Fruit fly (Drosophila melanogaster): ENCODE measurements around the gene CG31528.

The CG31528 gene

DNA sequence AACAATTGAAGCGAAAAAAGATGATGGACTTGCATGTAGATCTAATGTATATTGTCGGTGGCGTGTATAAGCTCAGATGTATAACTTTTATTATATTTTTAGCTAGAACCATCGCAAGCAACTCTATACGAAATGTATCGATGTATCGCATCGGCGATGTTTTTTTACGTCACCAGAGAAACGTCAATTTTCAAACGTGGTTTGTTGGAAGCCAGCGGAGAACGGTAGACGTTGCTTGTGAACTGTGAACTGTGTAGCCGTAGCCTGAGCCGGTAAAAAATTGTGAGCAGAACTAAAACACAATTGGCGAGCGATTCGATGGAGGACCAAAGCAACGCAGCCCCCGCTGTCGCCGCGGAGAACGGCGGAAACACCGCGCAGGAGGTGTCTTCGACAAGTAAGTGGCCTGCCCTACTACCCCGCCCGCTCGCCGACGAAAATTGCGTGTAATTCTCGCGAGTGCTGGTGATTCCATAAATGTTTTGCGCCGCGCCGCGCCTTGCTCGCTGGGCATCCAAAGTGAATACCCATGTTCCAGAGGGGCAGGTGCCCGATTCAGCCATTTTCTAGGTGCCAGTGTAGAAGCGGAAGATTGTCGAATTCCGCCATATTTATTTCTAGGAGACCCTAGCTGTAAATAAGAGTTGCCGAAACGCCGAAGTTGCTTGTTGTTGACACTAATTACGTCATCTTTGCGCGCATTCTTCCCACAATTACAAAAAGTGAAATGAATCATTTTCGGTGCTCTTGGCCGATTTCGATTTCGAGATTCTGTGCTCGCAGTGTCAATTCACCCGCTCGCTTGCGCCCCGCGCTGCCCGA is 13.1 kb upstream of the CG31528 start, which contains the start of gene lost (continued):
- peak; percentile 100 for TF ChIP-seq Bgb (GFP tag; IDR thresholded peaks at IDR 0.05; ENCODE audit: partially characterized antibody)
- TF ChIP-seq phol (tag; optimal IDR thresholded peaks at IDR 0.05), result peak; percentile 86
- no peak for TF ChIP-seq CG4360 (GFP tag; IDR thresholded peaks at IDR 0.05)
- TF ChIP-seq Bdp1 (GFP tag; optimal IDR thresholded peaks at IDR 0.05), result no peak
- TF ChIP-seq Hand (GFP tag; optimal IDR thresholded peaks at IDR 0.05), result no peak
- peak; percentile 4 for TF ChIP-seq CG15479 (GFP tag; optimal IDR thresholded peaks at IDR 0.05)
- peak; percentile 65 for TF ChIP-seq CG11723 (GFP tag; optimal IDR thresholded peaks at IDR 0.05)
- no peak for TF ChIP-seq Asciz (GFP tag; optimal IDR thresholded peaks at IDR 0.05)
- TF ChIP-seq Eip74EF (GFP tag; optimal IDR thresholded peaks at IDR 0.05), result no peak
- TF ChIP-seq tio (GFP tag; optimal IDR thresholded peaks at IDR 0.05), result no peak
- peak; percentile 27 for TF ChIP-seq CG10979 (tag; optimal IDR thresholded peaks at IDR 0.05)
- no peak for TF ChIP-seq fru (optimal IDR thresholded peaks at IDR 0.05)
- no peak for TF ChIP-seq CG12299 (tag; optimal IDR thresholded peaks at IDR 0.05)
- TF ChIP-seq unc-4 (GFP tag; IDR thresholded peaks at IDR 0.05; ENCODE audit: partially characterized antibody), result peak; percentile 97
- TF ChIP-seq zfh1 (GFP tag; IDR thresholded peaks at IDR 0.05), result 0 out of 3 replicates have a peak, but pooled peaks have one; percentile 29
- TF ChIP-seq CG13123 (GFP tag; optimal IDR thresholded peaks at IDR 0.05), result no peak
- no peak for TF ChIP-seq prd (optimal IDR thresholded peaks at IDR 0.05)
- no peak for TF ChIP-seq prd (GFP tag; IDR thresholded peaks at IDR 0.05)
- no peak for TF ChIP-seq CG6854 (GFP tag; optimal IDR thresholded peaks at IDR 0.05)
- peak; percentile 10 for TF ChIP-seq CG10543 (GFP tag; optimal IDR thresholded peaks at IDR 0.05)
- peak; percentile 16 for TF ChIP-seq D19B (GFP tag; optimal IDR thresholded peaks at IDR 0.05)
- no peak for TF ChIP-seq ab (GFP tag; optimal IDR thresholded peaks at IDR 0.05)
- no peak for TF ChIP-seq fd96Cb (tag; optimal IDR thresholded peaks at IDR 0.05)
- no peak for TF ChIP-seq dmrt99B (tag; optimal IDR thresholded peaks at IDR 0.05)
- no peak for TF ChIP-seq CG17912 (GFP tag; optimal IDR thresholded peaks at IDR 0.05)
- no peak for TF ChIP-seq CG2678 (tag; optimal IDR thresholded peaks at IDR 0.05)
- TF ChIP-seq CG11696 (GFP tag; IDR thresholded peaks at IDR 0.05), result no peak
- TF ChIP-seq ato (GFP tag; IDR thresholded peaks at IDR 0.05; ENCODE audit: partially characterized antibody), result peak; percentile 96
- TF ChIP-seq HHEX (GFP tag; optimal IDR thresholded peaks at IDR 0.05), result no peak
- TF ChIP-seq CG5245 (GFP tag; optimal IDR thresholded peaks at IDR 0.05), result no peak
- 0 out of 3 replicates have a peak, but pooled peaks have one; percentile 8 for TF ChIP-seq sr (GFP tag; IDR thresholded peaks at IDR 0.05)
- TF ChIP-seq slp2 (GFP tag; optimal IDR thresholded peaks at IDR 0.05), result no peak
- TF ChIP-seq CG3163 (GFP tag; optimal IDR thresholded peaks at IDR 0.05), result no peak
- TF ChIP-seq CG42726 (GFP tag; IDR thresholded peaks at IDR 0.05; ENCODE audit: partially characterized antibody), result peak; percentile 99
- TF ChIP-seq Spps (tag; optimal IDR thresholded peaks at IDR 0.05), result no peak
- no peak for TF ChIP-seq tin (GFP tag; optimal IDR thresholded peaks at IDR 0.05)
- TF ChIP-seq CG9609 (GFP tag; optimal IDR thresholded peaks at IDR 0.05), result no peak
- peak; percentile 53 for TF ChIP-seq sug (tag; optimal IDR thresholded peaks at IDR 0.05)
- TF ChIP-seq trh (GFP tag; optimal IDR thresholded peaks at IDR 0.05), result no peak
- no peak for TF ChIP-seq hkb (optimal IDR thresholded peaks at IDR 0.05)
- TF ChIP-seq hkb (GFP tag; IDR thresholded peaks at IDR 0.05), result no peak
- peak; percentile 93 for TF ChIP-seq CG30020 (tag; optimal IDR thresholded peaks at IDR 0.05)
- TF ChIP-seq D (optimal IDR thresholded peaks at IDR 0.05), result no peak
- no peak for TF ChIP-seq D (GFP tag; optimal IDR thresholded peaks at IDR 0.05)
- TF ChIP-seq fd64A (GFP tag; optimal IDR thresholded peaks at IDR 0.05), result peak; percentile 9
- peak; percentile 55; the same call in 1 of the 3 replicates for TF ChIP-seq CG11456 (GFP tag; IDR thresholded peaks at IDR 0.05)
- no peak for TF ChIP-seq CG9876 (GFP tag; optimal IDR thresholded peaks at IDR 0.05)
- peak; percentile 43; the same call in 1 of the 3 replicates for TF ChIP-seq otp (GFP tag; IDR thresholded peaks at IDR 0.05)
- no peak for TF ChIP-seq emc (GFP tag; optimal IDR thresholded peaks at IDR 0.05)
- peak; percentile 25 for TF ChIP-seq gfzf (GFP tag; optimal IDR thresholded peaks at IDR 0.05)
